Worm (Caenorhabditis elegans): ENCODE data around the gene pitr-3.

DNA sequence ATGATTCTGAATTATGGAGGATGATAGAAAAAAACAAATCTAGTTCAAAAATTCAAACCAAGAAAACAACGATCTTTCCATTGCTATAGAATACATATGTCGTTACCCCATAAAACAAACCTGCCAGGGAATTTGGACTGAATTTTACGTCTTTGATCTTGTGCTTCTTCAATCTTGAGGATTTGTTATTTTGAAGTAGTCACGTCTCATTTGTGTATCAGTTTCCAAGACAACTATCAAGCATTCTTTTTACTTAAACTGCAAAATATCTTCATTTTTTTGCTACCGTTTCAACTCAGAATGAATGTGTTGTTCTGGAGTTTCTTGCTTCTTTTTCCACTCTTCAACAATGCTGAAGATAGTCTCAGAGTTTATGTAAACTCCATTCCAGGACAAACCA lies 10.4 kb downstream of the pitr-3 start, which contains the start of gene F21C10.19:
- TF ChIP-seq unc-86 (tag; optimal IDR thresholded peaks at IDR 0.05) (no peak), sptf-1 (tag; optimal IDR thresholded peaks at IDR 0.05) (no peak), mdl-1 (tag; optimal IDR thresholded peaks at IDR 0.05) (no peak), lin-13 (GFP tag; optimal IDR thresholded peaks at IDR 0.05) (no peak), nhr-11 (tag; optimal IDR thresholded peaks at IDR 0.05) (no peak), snpc-4 (tag; optimal IDR thresholded peaks at IDR 0.05) (no peak), rnt-1 (tag; optimal IDR thresholded peaks at IDR 0.05) (no peak), egl-27 (tag; optimal IDR thresholded peaks at IDR 0.05) (no peak), ces-1 (GFP tag; optimal IDR thresholded peaks at IDR 0.05) (no peak)
